Worm (Caenorhabditis elegans): ENCODE data around the gene F59G1.4.

The F59G1.4 gene

DNA sequence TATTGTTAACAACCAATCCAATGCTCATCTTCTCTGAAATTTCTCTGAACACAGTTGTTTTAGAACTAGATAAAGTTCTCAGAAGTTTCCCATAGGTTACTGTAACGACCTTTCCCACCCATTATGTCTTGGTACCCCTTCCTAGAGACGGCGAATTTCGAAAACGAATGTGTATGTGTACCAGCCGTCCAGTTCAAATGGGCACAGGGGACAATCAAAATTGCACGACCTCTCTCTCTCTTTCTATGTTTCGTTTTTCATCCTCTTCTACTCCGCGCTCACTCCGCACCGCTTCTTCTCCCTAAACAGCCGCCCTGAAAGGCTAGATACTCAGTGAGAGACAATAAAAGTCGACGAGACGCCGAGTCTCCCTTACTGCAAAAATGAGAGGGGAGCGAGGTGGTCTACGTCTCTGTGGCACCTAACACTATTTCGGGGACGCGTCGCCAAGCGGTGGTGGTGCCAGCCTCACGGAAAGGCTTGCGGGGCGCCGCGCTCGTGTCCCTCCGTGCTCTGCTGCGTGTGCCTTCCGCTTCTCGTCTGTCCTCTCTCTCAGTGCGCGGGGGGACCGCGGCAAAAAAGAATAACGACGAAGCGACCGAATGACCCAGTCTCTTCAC lies 5.5 kb downstream of the F59G1.4 start:
- peak; percentile 34 for TF ChIP-seq aly-1 (tag; optimal IDR thresholded peaks at IDR 0.05)
- no peak for TF ChIP-seq hmg-4 (GFP tag; optimal IDR thresholded peaks at IDR 0.05)

DNA sequence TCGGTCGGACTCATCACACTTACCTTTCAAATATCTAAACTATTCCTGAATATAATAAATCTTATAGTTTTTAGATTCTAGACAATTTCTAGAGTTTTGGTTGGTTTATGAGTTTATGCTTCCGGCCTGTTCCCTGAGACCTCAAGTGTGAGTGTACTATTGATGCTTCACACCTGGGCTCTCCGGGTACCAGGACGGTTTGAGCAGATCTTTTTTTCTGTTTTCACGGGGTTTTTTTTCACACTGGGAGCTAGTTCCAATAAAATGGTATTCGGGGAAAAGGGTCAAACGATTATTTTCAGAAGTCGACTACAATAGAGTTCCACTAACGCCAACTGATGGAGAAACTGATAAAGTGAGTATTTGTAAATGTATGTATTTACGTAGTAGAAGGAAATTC lies 6.2 kb downstream of the F59G1.4 start:
- TF ChIP-seq tra-4 (tag; optimal IDR thresholded peaks at IDR 0.05), result no peak
- TF ChIP-seq hnd-1 (tag; optimal IDR thresholded peaks at IDR 0.05), result no peak
- no peak for TF ChIP-seq scrt-1 (GFP tag; IDR thresholded peaks at IDR 0.05)
- TF ChIP-seq ceh-13 (GFP tag; optimal IDR thresholded peaks at IDR 0.05), result no peak
- TF ChIP-seq F13C5.2 (tag; optimal IDR thresholded peaks at IDR 0.05), result no peak
- TF ChIP-seq hmbx-1 (tag; optimal IDR thresholded peaks at IDR 0.05), result no peak
- no peak for TF ChIP-seq ceh-36 (tag; optimal IDR thresholded peaks at IDR 0.05)
- TF ChIP-seq tbx-37 (GFP tag; conservative IDR thresholded peaks at IDR 0.05), result no peak
- TF ChIP-seq ama-1 (optimal IDR thresholded peaks at IDR 0.05), result no peak
- no peak for TF ChIP-seq B0310.2 (tag; optimal IDR thresholded peaks at IDR 0.05)
- TF ChIP-seq ets-7 (tag; optimal IDR thresholded peaks at IDR 0.05), result no peak
- TF ChIP-seq hmg-4 (GFP tag; optimal IDR thresholded peaks at IDR 0.05), result no peak
- no peak for TF ChIP-seq tbx-11 (GFP tag; IDR thresholded peaks at IDR 0.05)
- TF ChIP-seq pes-1 (GFP tag; IDR thresholded peaks at IDR 0.05), result no peak
- no peak for TF ChIP-seq sea-1 (GFP tag; conservative IDR thresholded peaks at IDR 0.05)
- TF ChIP-seq aly-1 (tag; optimal IDR thresholded peaks at IDR 0.05), result no peak

DNA sequence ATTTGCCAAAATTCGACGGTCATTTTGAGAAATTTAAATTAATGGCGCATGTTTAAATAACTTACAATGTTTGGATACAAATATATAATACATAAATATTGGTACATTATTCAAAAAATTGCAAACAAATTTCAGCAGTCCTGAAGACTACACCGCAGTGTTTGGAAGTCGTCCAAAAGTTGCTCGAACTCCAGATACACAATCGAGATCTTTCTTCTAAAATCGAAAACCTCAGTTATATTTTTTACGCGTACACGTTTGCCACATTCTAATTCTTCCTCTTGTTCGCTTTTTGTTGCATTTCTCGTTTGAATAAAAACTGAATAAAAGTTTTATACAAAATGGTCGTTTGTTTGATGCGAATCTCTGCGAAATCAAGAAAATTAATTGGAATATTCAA lies 8.3 kb downstream of the F59G1.4 start, which contains the start of gene tsp-18:
TSS of gene tsp-18 (plus strand) at position 301 of the 400 bp plus-strand sequence.
- no peak for TF ChIP-seq B0310.2 (tag; optimal IDR thresholded peaks at IDR 0.05)
- TF ChIP-seq tra-4 (tag; optimal IDR thresholded peaks at IDR 0.05), result no peak
- no peak for TF ChIP-seq pes-1 (GFP tag; IDR thresholded peaks at IDR 0.05)
- TF ChIP-seq hmbx-1 (tag; optimal IDR thresholded peaks at IDR 0.05), result no peak
- no peak for TF ChIP-seq F13C5.2 (tag; optimal IDR thresholded peaks at IDR 0.05)
- TF ChIP-seq sea-1 (GFP tag; conservative IDR thresholded peaks at IDR 0.05), result no peak
- TF ChIP-seq hnd-1 (tag; optimal IDR thresholded peaks at IDR 0.05), result no peak
- no peak for TF ChIP-seq tbx-11 (GFP tag; IDR thresholded peaks at IDR 0.05)
- no peak for TF ChIP-seq flt-1 (GFP tag; IDR thresholded peaks at IDR 0.05)
- no peak for TF ChIP-seq ceh-36 (tag; optimal IDR thresholded peaks at IDR 0.05)
- no peak for TF ChIP-seq ets-7 (tag; optimal IDR thresholded peaks at IDR 0.05)
- no peak for TF ChIP-seq ceh-13 (GFP tag; optimal IDR thresholded peaks at IDR 0.05)
- no peak for TF ChIP-seq tbx-37 (GFP tag; conservative IDR thresholded peaks at IDR 0.05)
- no peak for TF ChIP-seq scrt-1 (GFP tag; IDR thresholded peaks at IDR 0.05)

DNA sequence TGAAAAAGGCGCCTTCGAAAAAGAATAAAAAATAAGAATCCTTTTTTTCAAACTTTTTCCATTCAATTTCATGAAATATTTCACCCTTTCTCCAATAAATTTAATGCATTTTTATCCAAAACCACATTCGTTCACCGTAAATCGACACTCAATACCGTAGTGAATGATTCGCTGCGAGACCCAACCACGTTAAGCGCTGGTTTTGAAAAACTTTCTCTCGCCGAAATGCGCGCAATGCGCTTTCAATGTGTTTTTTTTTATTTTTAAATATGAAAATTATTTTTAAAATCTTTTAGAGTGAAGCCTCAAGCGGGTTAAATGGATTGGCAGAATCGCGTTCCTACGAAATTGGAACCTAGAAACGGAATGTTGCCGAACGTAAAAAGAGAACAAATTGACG lies 10.3 kb downstream of the F59G1.4 start, which contains the start of gene F59G1.8:
TSS of gene F59G1.8 (plus strand) at position 293 of the 400 bp plus-strand sequence.
- no peak for TF ChIP-seq ceh-36 (tag; optimal IDR thresholded peaks at IDR 0.05)
- TF ChIP-seq hnd-1 (tag; optimal IDR thresholded peaks at IDR 0.05), result no peak
- TF ChIP-seq tbx-37 (GFP tag; conservative IDR thresholded peaks at IDR 0.05), result no peak
- no peak for TF ChIP-seq tra-4 (tag; optimal IDR thresholded peaks at IDR 0.05)
- TF ChIP-seq ama-1 (optimal IDR thresholded peaks at IDR 0.05), result no peak
- no peak for TF ChIP-seq flt-1 (GFP tag; IDR thresholded peaks at IDR 0.05)
- no peak for TF ChIP-seq aly-1 (tag; optimal IDR thresholded peaks at IDR 0.05)
- no peak for TF ChIP-seq sea-1 (GFP tag; conservative IDR thresholded peaks at IDR 0.05)
- TF ChIP-seq B0310.2 (tag; optimal IDR thresholded peaks at IDR 0.05), result no peak
- no peak for TF ChIP-seq scrt-1 (GFP tag; IDR thresholded peaks at IDR 0.05)
- no peak for TF ChIP-seq ceh-13 (GFP tag; optimal IDR thresholded peaks at IDR 0.05)
- TF ChIP-seq pes-1 (GFP tag; IDR thresholded peaks at IDR 0.05), result no peak
- no peak for TF ChIP-seq hmg-4 (GFP tag; optimal IDR thresholded peaks at IDR 0.05)

DNA sequence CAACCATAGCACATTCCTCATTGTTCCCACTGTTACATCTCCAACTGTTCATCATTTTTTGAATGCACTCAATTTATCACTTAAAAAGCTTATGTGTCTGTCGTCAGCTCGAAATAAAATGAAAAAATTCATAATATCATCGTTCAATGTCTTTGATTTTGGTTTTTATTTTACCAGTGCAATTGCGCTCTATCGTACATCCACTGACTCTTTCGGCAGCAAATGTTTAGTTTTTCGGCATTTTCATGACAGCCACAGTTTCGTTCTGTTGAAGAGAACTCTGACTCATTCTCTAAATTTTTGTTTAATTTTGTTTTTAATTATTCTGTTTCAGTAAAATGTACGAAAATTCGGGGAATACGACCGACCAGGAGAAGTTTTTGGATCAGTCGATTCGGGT lies 11.5 kb downstream of the F59G1.4 start, which contains the start of gene vps-35:
TSS of gene vps-35 (plus strand) at position 335 of the 400 bp plus-strand sequence.
- TF ChIP-seq ama-1 (optimal IDR thresholded peaks at IDR 0.05), result no peak
- TF ChIP-seq hnd-1 (tag; optimal IDR thresholded peaks at IDR 0.05), result no peak
- no peak for TF ChIP-seq ceh-36 (tag; optimal IDR thresholded peaks at IDR 0.05)
- no peak for TF ChIP-seq tbx-11 (GFP tag; IDR thresholded peaks at IDR 0.05)
- TF ChIP-seq hmg-4 (GFP tag; optimal IDR thresholded peaks at IDR 0.05), result no peak

DNA sequence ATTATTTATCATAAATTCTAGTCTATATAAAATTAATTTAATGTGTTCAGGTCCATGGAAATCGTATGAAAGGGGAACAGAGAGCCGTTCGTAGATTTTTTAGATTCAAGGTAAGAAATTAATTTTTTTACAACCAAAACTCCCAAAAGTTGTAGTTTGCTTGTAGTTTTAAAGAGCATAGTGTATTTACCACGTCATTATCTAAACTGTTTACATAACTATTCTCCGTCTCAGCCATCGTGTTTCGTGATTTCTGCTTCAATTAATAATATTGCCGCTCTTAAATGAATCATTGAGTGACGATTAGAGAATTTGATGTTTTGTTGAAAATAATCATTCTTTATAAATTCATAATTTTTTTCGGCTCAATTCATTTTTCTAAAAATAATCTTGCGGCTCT lies 15.3 kb downstream of the F59G1.4 start, which contains the start of gene cgt-3:
TSS of gene cgt-3 (plus strand) at position 51 of the 400 bp plus-strand sequence.
- TF ChIP-seq ceh-13 (GFP tag; optimal IDR thresholded peaks at IDR 0.05), result no peak

DNA sequence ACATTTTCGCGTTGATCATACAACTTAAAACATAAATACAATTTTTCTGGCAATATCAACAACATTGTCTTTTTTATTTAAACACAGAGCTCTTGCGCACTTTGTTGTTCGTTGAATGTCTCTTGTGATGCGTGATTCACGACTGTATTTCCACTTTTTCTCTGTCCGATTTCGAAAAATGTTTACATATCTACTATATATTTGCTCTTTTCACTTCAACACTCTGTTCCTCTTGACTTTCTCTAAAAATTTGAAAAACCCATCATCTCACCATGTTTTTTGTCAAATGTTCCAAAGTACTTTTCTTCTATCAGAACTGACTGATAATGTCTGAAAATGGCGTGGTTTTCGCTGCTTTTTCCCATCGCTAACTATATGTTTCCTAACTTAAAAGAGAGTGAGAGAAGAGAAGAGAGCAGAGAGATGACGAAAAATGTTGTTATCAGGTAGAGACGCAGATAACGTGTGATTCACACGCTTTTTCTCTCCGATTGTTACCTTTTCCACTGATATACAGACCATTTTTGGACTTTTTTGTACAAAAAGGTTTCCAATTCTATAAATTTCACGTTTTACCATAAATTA lies 16.1 kb downstream of the F59G1.4 start:
- no peak for TF ChIP-seq tra-4 (tag; optimal IDR thresholded peaks at IDR 0.05)
- no peak for TF ChIP-seq pes-1 (GFP tag; IDR thresholded peaks at IDR 0.05)
- TF ChIP-seq ama-1 (optimal IDR thresholded peaks at IDR 0.05), result no peak
- TF ChIP-seq ceh-36 (tag; optimal IDR thresholded peaks at IDR 0.05), result no peak
- TF ChIP-seq tbx-37 (GFP tag; conservative IDR thresholded peaks at IDR 0.05), result no peak
- TF ChIP-seq hmbx-1 (tag; optimal IDR thresholded peaks at IDR 0.05), result no peak
- TF ChIP-seq flt-1 (GFP tag; IDR thresholded peaks at IDR 0.05), result no peak
- TF ChIP-seq tbx-11 (GFP tag; IDR thresholded peaks at IDR 0.05), result no peak
- no peak for TF ChIP-seq sea-1 (GFP tag; conservative IDR thresholded peaks at IDR 0.05)

DNA sequence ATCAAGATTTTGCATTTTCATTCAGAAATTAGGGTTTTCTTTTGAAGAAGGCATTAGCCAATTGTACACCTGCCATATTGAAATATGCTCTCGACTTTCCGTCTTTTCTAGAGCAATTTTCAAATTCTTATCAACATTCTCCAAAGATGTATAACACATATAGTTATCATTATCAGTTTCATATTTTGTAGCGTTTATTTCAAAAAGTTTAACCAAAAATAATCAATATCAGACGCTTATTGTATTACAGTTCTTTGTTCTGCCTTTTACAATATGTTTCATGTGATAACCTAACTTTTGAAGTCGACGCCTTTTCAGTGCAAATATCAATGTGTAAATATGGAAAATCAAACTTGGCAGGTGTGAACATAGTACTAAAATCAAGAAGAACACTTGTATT lies 17.9 kb downstream of the F59G1.4 start:
- TF ChIP-seq sea-1 (GFP tag; conservative IDR thresholded peaks at IDR 0.05) (no peak), scrt-1 (GFP tag; IDR thresholded peaks at IDR 0.05) (no peak), ceh-13 (GFP tag; optimal IDR thresholded peaks at IDR 0.05) (no peak), tra-4 (tag; optimal IDR thresholded peaks at IDR 0.05) (no peak), tbx-11 (GFP tag; IDR thresholded peaks at IDR 0.05) (no peak), aly-1 (tag; optimal IDR thresholded peaks at IDR 0.05) (no peak), tbx-37 (GFP tag; conservative IDR thresholded peaks at IDR 0.05) (no peak), hnd-1 (tag; optimal IDR thresholded peaks at IDR 0.05) (no peak), ama-1 (optimal IDR thresholded peaks at IDR 0.05) (no peak), F13C5.2 (tag; optimal IDR thresholded peaks at IDR 0.05) (no peak), pes-1 (GFP tag; IDR thresholded peaks at IDR 0.05) (no peak), flt-1 (GFP tag; IDR thresholded peaks at IDR 0.05) (no peak), hmbx-1 (tag; optimal IDR thresholded peaks at IDR 0.05) (no peak), ets-7 (tag; optimal IDR thresholded peaks at IDR 0.05) (no peak), B0310.2 (tag; optimal IDR thresholded peaks at IDR 0.05) (no peak), ceh-36 (tag; optimal IDR thresholded peaks at IDR 0.05) (no peak), hmg-4 (GFP tag; optimal IDR thresholded peaks at IDR 0.05) (no peak)
